Worm (Caenorhabditis elegans) whole organism, L1 larva: ENCODE data around the gene mrps-18C.

ENCODE experiments used
- C16A3.4 ChIP-seq: fragments of 150-350 bp; optimal IDR thresholded peaks from 2 replicates; lab custom pipeline; 2014; ENCODE audit warnings: missing biosample characterization, missing genetic modification characterization
- C34B4.2 ChIP-seq: sonication (generic microtip); optimal IDR thresholded peaks from 2 replicates; lab custom pipeline; 2017; ENCODE audit warnings: mild to moderate bottlenecking, missing genetic modification characterization, missing compliant biosample characterization
- F16B12.6 ChIP-seq: fragments of 150-350 bp; optimal IDR thresholded peaks from 2 replicates; lab custom pipeline; 2014; ENCODE audit warnings: missing biosample characterization, missing genetic modification characterization
- Y116A8C.19 ChIP-seq: sonication (generic microtip); optimal IDR thresholded peaks from 2 replicates; lab custom pipeline; 2016; ENCODE audit warnings: missing compliant biosample characterization, missing genetic modification characterization, borderline replicate concordance
- aha-1 ChIP-seq: fragments of 150-350 bp; optimal IDR thresholded peaks from 2 replicates; lab custom pipeline; 2014; ENCODE audit warnings: missing biosample characterization, missing genetic modification characterization
- alr-1 ChIP-seq: fragments of 200-800 bp; sonication (Bioruptor generic); optimal IDR thresholded peaks from 2 replicates; lab custom pipeline; 2018; ENCODE audit warnings: borderline replicate concordance, mild to moderate bottlenecking, missing genetic modification characterization, missing compliant biosample characterization
- aly-2 ChIP-seq: fragments of 150-350 bp; optimal IDR thresholded peaks from 2 replicates; lab custom pipeline; 2014; ENCODE audit warnings: missing biosample characterization, missing genetic modification characterization
- blmp-1 ChIP-seq: fragments of 150-350 bp; optimal IDR thresholded peaks from 2 replicates; lab custom pipeline; 2014; ENCODE audit warnings: missing biosample characterization, missing genetic modification characterization
- ceh-90 ChIP-seq: sonication (generic microtip); optimal IDR thresholded peaks from 2 replicates; lab custom pipeline; 2016; ENCODE audit warnings: missing genetic modification characterization, missing compliant biosample characterization
- dpl-1 ChIP-seq, 3 experiments: fragments of 150-350 bp in 2 of 3; sonication (generic microtip) in 1 of 3; optimal IDR thresholded peaks; 2 replicates each; lab custom pipeline; 2014 to 2017; ENCODE audit warnings: missing biosample characterization in 3 of 3, missing genetic modification characterization in 3 of 3, missing genetic modification reagents in 3 of 3
- efl-1 ChIP-seq, 4 experiments: fragments of 150-350 bp; optimal IDR thresholded peaks in 3 of 4; peaks in 1 of 4; 1 replicate in 1 of 4; 2 replicates in 3 of 4; lab custom pipeline; 2014; ENCODE audit warnings: missing biosample characterization in 2 of 4, missing genetic modification characterization in 2 of 4, missing genetic modification reagents in 2 of 4
- efl-3 ChIP-seq: fragments of 200-800 bp; sonication (Bioruptor generic); optimal IDR thresholded peaks from 2 replicates; lab custom pipeline; 2018; ENCODE audit warnings: mild to moderate bottlenecking, missing genetic modification characterization, missing compliant biosample characterization
- egl-13 ChIP-seq: sonication (generic microtip); optimal IDR thresholded peaks from 2 replicates; lab custom pipeline; 2016; ENCODE audit warnings: missing genotype, missing genetic modification reagents, missing genetic modification characterization, missing compliant biosample characterization
- egl-27 ChIP-seq, 2 experiments: fragments of 150-350 bp in 1 of 2; sonication (generic microtip); optimal IDR thresholded peaks; 3 replicates each; lab custom pipeline; 2017 to 2018; ENCODE audit warnings: missing biosample characterization in 2 of 2, missing genetic modification characterization in 2 of 2, missing genetic modification reagents in 2 of 2
- elt-3 ChIP-seq, 6 experiments: fragments of 150-350 bp in 1 of 6; sonication (generic microtip); optimal IDR thresholded peaks; 2 replicates each; lab custom pipeline; 2017 to 2018; ENCODE audit warnings: missing biosample characterization in 6 of 6, missing genetic modification characterization in 6 of 6, inconsistent platforms in 1 of 6
- ets-5 ChIP-seq: fragments of 200-800 bp; sonication (Bioruptor generic); IDR thresholded peaks from 2 replicates; pipeline ENCODE4 v1.3.6; 2022; ENCODE audit warnings: missing genetic modification characterization, missing compliant biosample characterization
- fkh-10 ChIP-seq: sonication (generic microtip); optimal IDR thresholded peaks from 2 replicates; lab custom pipeline; 2017; ENCODE audit warnings: missing biosample characterization, missing genetic modification reagents, missing genetic modification characterization
- fkh-8 ChIP-seq: sonication (generic microtip); optimal IDR thresholded peaks from 2 replicates; lab custom pipeline; 2016; ENCODE audit warnings: mild to moderate bottlenecking, missing genetic modification characterization, missing compliant biosample characterization
- fos-1 ChIP-seq: fragments of 150-350 bp; optimal IDR thresholded peaks from 2 replicates; lab custom pipeline; 2014; ENCODE audit warnings: missing biosample characterization, missing genetic modification characterization
- hlh-4 ChIP-seq: sonication (generic microtip); optimal IDR thresholded peaks from 2 replicates; lab custom pipeline; 2016; ENCODE audit warnings: mild to moderate bottlenecking, missing genetic modification characterization, missing compliant biosample characterization
- hpl-2 ChIP-seq: fragments of 150-350 bp; optimal IDR thresholded peaks from 2 replicates; lab custom pipeline; 2014; ENCODE audit warnings: missing biosample characterization, missing genetic modification reagents, missing genetic modification characterization
- isw-1 ChIP-seq: fragments of 200-800 bp; sonication (Bioruptor generic); IDR thresholded peaks from 2 replicates; pipeline ENCODE4 v1.3.6; 2022; ENCODE audit warnings: missing genetic modification characterization, missing compliant biosample characterization
- lin-35 ChIP-seq, 2 experiments: fragments of 150-350 bp; optimal IDR thresholded peaks; 2 replicates each; lab custom pipeline; 2014; ENCODE audit warnings: missing biosample characterization in 2 of 2, missing genetic modification characterization in 2 of 2, missing genetic modification reagents in 2 of 2
- lin-39 ChIP-seq: fragments of 150-350 bp; optimal IDR thresholded peaks from 2 replicates; lab custom pipeline; 2014; ENCODE audit warnings: missing biosample characterization, missing genetic modification reagents, missing genetic modification characterization
- mab-9 ChIP-seq: fragments of 200-800 bp; sonication (Bioruptor generic); IDR thresholded peaks from 2 replicates; pipeline ENCODE4 v1.3.6; 2022; ENCODE audit warnings: missing genetic modification reagents, missing genetic modification characterization, missing compliant biosample characterization
- mef-2 ChIP-seq: fragments of 150-350 bp; optimal IDR thresholded peaks from 2 replicates; lab custom pipeline; 2014; ENCODE audit warnings: missing biosample characterization, missing genetic modification characterization
- nhr-20 ChIP-seq: sonication (generic microtip); optimal IDR thresholded peaks from 2 replicates; lab custom pipeline; 2016; ENCODE audit warnings: mild to moderate bottlenecking, missing genetic modification characterization, missing compliant biosample characterization
- nhr-237 ChIP-seq: fragments of 150-350 bp; optimal IDR thresholded peaks from 2 replicates; lab custom pipeline; 2014; ENCODE audit warnings: missing biosample characterization, missing genetic modification characterization
- nhr-71 ChIP-seq: sonication (generic microtip); optimal IDR thresholded peaks from 2 replicates; lab custom pipeline; 2016; ENCODE audit warnings: mild to moderate bottlenecking, missing genetic modification characterization, moderate library complexity, missing compliant biosample characterization
- nhr-76 ChIP-seq: sonication (generic microtip); optimal IDR thresholded peaks from 2 replicates; lab custom pipeline; 2017; ENCODE audit warnings: missing biosample characterization, missing genetic modification characterization
- nhr-77 ChIP-seq: fragments of 150-350 bp; optimal IDR thresholded peaks from 2 replicates; lab custom pipeline; 2014; ENCODE audit warnings: missing biosample characterization, missing genetic modification characterization
- nhr-84 ChIP-seq: sonication (generic microtip); optimal IDR thresholded peaks from 2 replicates; lab custom pipeline; 2017; ENCODE audit warnings: missing biosample characterization, missing genetic modification characterization
- nhr-85 ChIP-seq: sonication (generic microtip); peaks from one replicate; lab custom pipeline; 2016; ENCODE audit warnings: missing genetic modification characterization, inconsistent platforms, missing compliant biosample characterization
- nhr-90 ChIP-seq: sonication (generic microtip); optimal IDR thresholded peaks from 2 replicates; lab custom pipeline; 2016; ENCODE audit warnings: mild to moderate bottlenecking, missing genetic modification characterization, missing compliant biosample characterization; ENCODE audit not compliant: poor library complexity
- rnt-1 ChIP-seq: sonication (generic microtip); optimal IDR thresholded peaks from 2 replicates; lab custom pipeline; 2016; ENCODE audit warnings: mild to moderate bottlenecking, missing genetic modification characterization, moderate library complexity, missing compliant biosample characterization
- snpc-4 ChIP-seq: fragments of 150-350 bp; optimal IDR thresholded peaks from 2 replicates; lab custom pipeline; 2014; ENCODE audit warnings: missing biosample characterization, missing genetic modification characterization
- sox-4 ChIP-seq: sonication (generic microtip); optimal IDR thresholded peaks from 2 replicates; lab custom pipeline; 2016; ENCODE audit warnings: missing genetic modification characterization, missing compliant biosample characterization
- sup-37 ChIP-seq: fragments of 200-800 bp; sonication (Bioruptor generic); optimal IDR thresholded peaks from 2 replicates; lab custom pipeline; 2018; ENCODE audit warnings: mild to moderate bottlenecking, missing genetic modification characterization, missing compliant biosample characterization
- tbx-2 ChIP-seq: sonication (generic microtip); optimal IDR thresholded peaks from 2 replicates; lab custom pipeline; 2016; ENCODE audit warnings: missing genetic modification characterization, missing compliant biosample characterization
- tlp-1 ChIP-seq: fragments of 150-350 bp; optimal IDR thresholded peaks from 2 replicates; lab custom pipeline; 2014; ENCODE audit warnings: missing biosample characterization, missing genetic modification characterization
- unc-130 ChIP-seq: fragments of 150-350 bp; optimal IDR thresholded peaks from 2 replicates; lab custom pipeline; 2017; ENCODE audit warnings: missing biosample characterization, missing genetic modification characterization, inconsistent platforms
- unc-30 ChIP-seq: sonication (generic microtip); optimal IDR thresholded peaks from 2 replicates; lab custom pipeline; 2017; ENCODE audit warnings: missing biosample characterization, missing genetic modification characterization
- unc-62 ChIP-seq: fragments of 150-350 bp; optimal IDR thresholded peaks from 2 replicates; lab custom pipeline; 2014; ENCODE audit warnings: missing biosample characterization, missing genetic modification reagents, missing genetic modification characterization
- unc-86 ChIP-seq: sonication (generic microtip); optimal IDR thresholded peaks from 2 replicates; lab custom pipeline; 2016; ENCODE audit warnings: missing genetic modification characterization, missing compliant biosample characterization
- vab-15 ChIP-seq: sonication (generic microtip); optimal IDR thresholded peaks from 2 replicates; lab custom pipeline; 2017; ENCODE audit warnings: missing genotype, mild to moderate bottlenecking, missing genetic modification characterization, missing compliant biosample characterization
- xbp-1 ChIP-seq: sonication (generic microtip); optimal IDR thresholded peaks from 2 replicates; lab custom pipeline; 2016; ENCODE audit warnings: missing genetic modification characterization, missing compliant biosample characterization
- zag-1 ChIP-seq: fragments of 150-350 bp; optimal IDR thresholded peaks from 2 replicates; lab custom pipeline; 2014; ENCODE audit warnings: missing biosample characterization, missing genetic modification characterization

mrps-18C gene

DNA sequence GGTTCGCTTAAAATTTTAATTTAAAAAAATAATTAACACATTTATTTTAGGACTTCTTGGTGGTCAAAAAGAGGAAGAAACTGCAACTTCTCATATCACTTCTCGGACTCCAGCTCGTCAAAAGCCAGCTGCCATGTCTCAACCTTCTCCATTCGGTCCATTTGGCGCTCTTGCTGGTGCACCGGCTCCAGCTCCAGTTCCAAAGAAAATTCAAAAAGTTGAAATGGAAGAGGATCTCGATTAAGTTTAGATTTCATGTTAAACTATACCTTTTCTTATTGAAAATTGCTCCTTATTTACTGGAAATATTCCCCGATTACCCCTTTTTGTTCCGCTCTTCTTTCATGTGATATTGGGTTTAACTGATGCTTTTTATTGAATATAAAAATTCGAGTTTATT, 21.6 kb upstream of the mrps-18C start:
- no peak for TF ChIP-seq vab-15
- TF ChIP-seq fkh-8, result no peak
- TF ChIP-seq ets-5 (GFP tag; lab: Robert Waterston, UW), result no peak
- TF ChIP-seq mef-2 (tag; lab: Kevin White, UChicago), result no peak
- no peak for TF ChIP-seq isw-1 (GFP tag; lab: Robert Waterston, UW)
- no peak for TF ChIP-seq unc-30
- TF ChIP-seq mab-9, result no peak

DNA sequence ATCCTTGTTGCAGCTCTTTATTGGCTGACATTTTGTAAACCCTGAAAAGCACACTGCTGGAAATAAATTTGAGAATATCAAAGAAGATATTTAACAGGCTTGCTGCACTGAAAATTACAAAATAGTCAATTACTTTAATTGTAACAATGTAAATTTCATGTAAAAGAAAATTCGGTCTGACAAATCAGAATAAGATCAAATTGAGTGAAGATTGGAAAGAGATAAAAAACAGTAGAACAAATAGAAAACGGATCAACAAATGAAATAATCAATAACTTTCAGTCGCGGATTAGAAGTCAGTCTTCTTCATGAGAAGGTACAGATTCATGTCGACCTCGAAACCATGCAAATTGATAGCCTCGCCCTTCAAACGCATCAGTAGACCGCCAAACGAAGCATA, 18.3 kb upstream of the mrps-18C start, which contains the start of gene rars-1:
Gene rars-1 (minus strand): TSS at position 101 of the 400 bp plus-strand sequence.
- no peak for TF ChIP-seq ets-5 (GFP tag; lab: Robert Waterston, UW)
- TF ChIP-seq efl-1 (optimal IDR thresholded peaks at IDR 0.05; lab: Kevin White, UChicago), result no peak
- TF ChIP-seq efl-1 (GFP tag; optimal IDR thresholded peaks at IDR 0.05 in 1 of 2; lab: Kevin White, UChicago), result peak in 1 of 2 experiments; percentile 52

DNA sequence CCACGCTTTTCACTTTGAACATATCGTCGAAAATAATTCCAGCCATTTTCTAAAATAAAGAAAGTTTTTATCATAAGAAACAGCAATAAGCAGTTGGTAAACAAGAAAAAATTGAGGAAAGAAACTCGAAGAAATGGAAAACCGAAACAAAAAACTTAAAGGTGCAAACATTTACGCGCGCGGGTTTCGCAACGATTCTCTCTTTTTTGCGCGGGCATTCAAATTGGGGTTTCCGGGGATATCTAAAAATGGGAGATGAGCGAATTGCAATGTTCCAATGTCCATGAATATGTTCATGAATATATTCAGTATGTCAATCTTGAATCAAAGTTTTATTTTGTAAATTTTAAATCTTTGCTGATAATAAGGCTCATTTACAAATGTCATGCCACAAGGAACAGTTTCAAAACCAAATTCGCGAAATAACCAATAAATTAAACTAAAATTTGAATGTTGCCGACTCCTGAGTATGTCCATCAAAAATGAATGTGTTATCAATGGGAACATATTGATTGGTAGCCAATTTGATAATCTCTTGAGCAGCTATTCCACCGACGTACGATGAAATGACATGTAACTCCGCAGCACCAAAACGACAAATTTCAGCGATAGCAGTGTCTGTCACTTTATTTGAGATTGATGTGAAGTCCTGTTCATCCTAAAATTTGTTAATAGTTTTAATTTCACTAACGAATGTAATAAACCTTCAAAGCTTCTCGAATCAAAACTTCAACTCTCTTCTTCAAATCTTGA, 17.2 kb upstream of the mrps-18C start, which contains the start of gene rpb-8:
Gene rpb-8 (minus strand): TSS at position 49 of the 753 bp plus-strand sequence.
- peak; percentile 94 to 96 for TF ChIP-seq lin-35 (GFP tag; optimal IDR thresholded peaks at IDR 0.05; lab: Kevin White, UChicago)
- TF ChIP-seq rnt-1 (tag; lab: Kevin White, UChicago), result peak; percentile 74
- peak; percentile 49 for TF ChIP-seq nhr-71 (tag; lab: Kevin White, UChicago)
- peak; percentile 26 for TF ChIP-seq unc-130 (tag; lab: Kevin White, UChicago)
- TF ChIP-seq hlh-4 (tag; lab: Kevin White, UChicago), result no peak
- peak; percentile 19 for TF ChIP-seq hpl-2 (GFP tag; lab: Kevin White, UChicago)
- no peak for TF ChIP-seq unc-30
- TF ChIP-seq Y116A8C.19 (tag; lab: Kevin White, UChicago), result no peak
- no peak for TF ChIP-seq nhr-84 (tag; lab: Kevin White, UChicago)
- TF ChIP-seq nhr-76 (tag; lab: Kevin White, UChicago), result no peak
- no peak for TF ChIP-seq F16B12.6 (tag; lab: Kevin White, UChicago)
- no peak for TF ChIP-seq ets-5 (GFP tag; lab: Robert Waterston, UW)
- no peak for TF ChIP-seq snpc-4 (tag; lab: Kevin White, UChicago)
- TF ChIP-seq lin-39 (tag; lab: Kevin White, UChicago), result no peak
- peak; percentile 29 for TF ChIP-seq xbp-1 (tag; lab: Kevin White, UChicago)
- TF ChIP-seq ceh-90 (tag; lab: Kevin White, UChicago), result peak; percentile 27
- TF ChIP-seq nhr-85 (tag; lab: Kevin White, UChicago), result no peak
- TF ChIP-seq alr-1 (tag; lab: Kevin White, UChicago), result no peak
- TF ChIP-seq egl-27 (tag; optimal IDR thresholded peaks at IDR 0.05; lab: Kevin White, UChicago), result no peak
- no peak for TF ChIP-seq efl-3 (GFP tag; lab: Kevin White, UChicago)
- no peak for TF ChIP-seq mab-9
- no peak for TF ChIP-seq C34B4.2 (tag; lab: Kevin White, UChicago)
- peak; percentile 77 for TF ChIP-seq blmp-1 (tag; lab: Kevin White, UChicago)
- TF ChIP-seq aly-2, result no peak
- peak in 1 of 6 experiments; percentile 23 for TF ChIP-seq elt-3 (tag; optimal IDR thresholded peaks at IDR 0.05; lab: Kevin White, UChicago)
- TF ChIP-seq fos-1 (tag; lab: Kevin White, UChicago), result no peak
- no peak for TF ChIP-seq fkh-10 (GFP tag; lab: Kevin White, UChicago)
- TF ChIP-seq dpl-1 (GFP tag; optimal IDR thresholded peaks at IDR 0.05; lab: Kevin White, UChicago), result peak; percentile 90 to 95 (median 90)
- peak; percentile 17 for TF ChIP-seq nhr-90 (tag; lab: Kevin White, UChicago)
- TF ChIP-seq vab-15, result no peak
- peak; percentile 69 for TF ChIP-seq C16A3.4
- no peak for TF ChIP-seq egl-13
- no peak for TF ChIP-seq zag-1 (tag; lab: Kevin White, UChicago)
- no peak for TF ChIP-seq sox-4 (tag; lab: Kevin White, UChicago)
- peak; percentile 38 for TF ChIP-seq tbx-2 (tag; lab: Kevin White, UChicago)
- TF ChIP-seq unc-62 (GFP tag; lab: Kevin White, UChicago), result no peak
- no peak for TF ChIP-seq unc-86 (tag; lab: Kevin White, UChicago)
- TF ChIP-seq isw-1 (GFP tag; lab: Robert Waterston, UW), result peak; percentile 2; the same call in 1 of the 2 replicates
- no peak for TF ChIP-seq aha-1 (tag; lab: Kevin White, UChicago)
- TF ChIP-seq nhr-20, result peak; percentile 45
- TF ChIP-seq nhr-77 (tag; lab: Kevin White, UChicago), result peak; percentile 20
- no peak for TF ChIP-seq tlp-1 (tag; lab: Kevin White, UChicago)
- TF ChIP-seq nhr-237, result no peak
- no peak for TF ChIP-seq sup-37 (GFP tag; lab: Kevin White, UChicago)
